Fruit fly (Drosophila melanogaster): ENCODE measurements around the gene roq.

roq gene

dm6 chr3L:16411566-16411965 lies 33.2 kb upstream of the roq start, which contains the start of gene fax:
TSS of gene fax (minus strand) at chr3L:16411828.
- no peak for TF ChIP-seq Eip93F (GFP tag; optimal IDR thresholded peaks at IDR 0.05)
- TF ChIP-seq CG6808 (GFP tag; optimal IDR thresholded peaks at IDR 0.05) = no peak
- no peak for TF ChIP-seq spab (GFP tag; optimal IDR thresholded peaks at IDR 0.05)
- TF ChIP-seq CG4318 (GFP tag; optimal IDR thresholded peaks at IDR 0.05) = no peak
- no peak for TF ChIP-seq pdm3 (GFP tag; optimal IDR thresholded peaks at IDR 0.05)
- no peak for TF ChIP-seq Hr38 (GFP tag; optimal IDR thresholded peaks at IDR 0.05)
- no peak for TF ChIP-seq Hr4 (GFP tag; optimal IDR thresholded peaks at IDR 0.05)
- no peak for TF ChIP-seq vri (GFP tag; optimal IDR thresholded peaks at IDR 0.05)
- TF ChIP-seq CG32006 (GFP tag; optimal IDR thresholded peaks at IDR 0.05) = no peak
- TF ChIP-seq Smox (GFP tag; optimal IDR thresholded peaks at IDR 0.05) = peak; percentile 18
- peak; percentile 9 for TF ChIP-seq CG31627 (GFP tag; optimal IDR thresholded peaks at IDR 0.05)
- peak; percentile 66 for TF ChIP-seq Sox14 (GFP tag; optimal IDR thresholded peaks at IDR 0.05)
- TF ChIP-seq CG10669 (GFP tag; optimal IDR thresholded peaks at IDR 0.05) = no peak
- no peak for TF ChIP-seq CG8632 (GFP tag; optimal IDR thresholded peaks at IDR 0.05)
- peak; percentile 36 for TF ChIP-seq Ets96B (tag; optimal IDR thresholded peaks at IDR 0.05)
- no peak for TF ChIP-seq fkh (GFP tag; optimal IDR thresholded peaks at IDR 0.05)
- TF ChIP-seq Hr39 (GFP tag; optimal IDR thresholded peaks at IDR 0.05) = no peak
- TF ChIP-seq CG6163 (GFP tag; IDR thresholded peaks at IDR 0.05) = peak; percentile 68
- TF ChIP-seq CG15336 (GFP tag; IDR thresholded peaks at IDR 0.05) = peak; percentile 63; the same call in 1 of the 2 replicates
- peak in 1 of 2 experiments; percentile 26 for TF ChIP-seq salr (GFP tag; optimal IDR thresholded peaks at IDR 0.05)
- peak; percentile 88 for TF ChIP-seq CG6854 (GFP tag; optimal IDR thresholded peaks at IDR 0.05)
- no peak for TF ChIP-seq CG9139 (GFP tag; optimal IDR thresholded peaks at IDR 0.05)
- peak; percentile 75 for TF ChIP-seq CG3919 (GFP tag; optimal IDR thresholded peaks at IDR 0.05)
- no peak for TF ChIP-seq Ets21C (GFP tag; optimal IDR thresholded peaks at IDR 0.05)
- no peak for TF ChIP-seq OdsH (GFP tag; optimal IDR thresholded peaks at IDR 0.05)
- TF ChIP-seq Sox102F (GFP tag; optimal IDR thresholded peaks at IDR 0.05) = no peak
- TF ChIP-seq esn (GFP tag; optimal IDR thresholded peaks at IDR 0.05) = peak; percentile 65
- TF ChIP-seq ss (GFP tag; optimal IDR thresholded peaks at IDR 0.05) = no peak
- no peak for TF ChIP-seq CG34406 (GFP tag; optimal IDR thresholded peaks at IDR 0.05)
- TF ChIP-seq CG11902 (GFP tag; optimal IDR thresholded peaks at IDR 0.05) = no peak
- TF ChIP-seq fd59A (GFP tag; optimal IDR thresholded peaks at IDR 0.05) = no peak
- no peak for TF ChIP-seq dac (GFP tag; optimal IDR thresholded peaks at IDR 0.05)
- TF ChIP-seq cyc (GFP tag; optimal IDR thresholded peaks at IDR 0.05) = peak; percentile 7
- TF ChIP-seq Met (GFP tag; optimal IDR thresholded peaks at IDR 0.05) = peak; percentile 42
- peak; percentile 92 for TF ChIP-seq Eip78C (GFP tag)
- TF ChIP-seq svp (GFP tag) = peak; percentile 87
- TF ChIP-seq fd85E (GFP tag; optimal IDR thresholded peaks at IDR 0.05) = peak; percentile 14
- TF ChIP-seq dsx (GFP tag; optimal IDR thresholded peaks at IDR 0.05; ENCODE audit: poor library complexity, severe bottlenecking) = no peak
- no peak for TF ChIP-seq CG6276 (GFP tag; optimal IDR thresholded peaks at IDR 0.05)
- TF ChIP-seq CG11294 (GFP tag; IDR thresholded peaks at IDR 0.05) = no peak
- TF ChIP-seq Lpt (GFP tag; optimal IDR thresholded peaks at IDR 0.05) = no peak
- peak; percentile 49 for TF ChIP-seq topi (GFP tag; optimal IDR thresholded peaks at IDR 0.05)
- TF ChIP-seq CG7368 (GFP tag; optimal IDR thresholded peaks at IDR 0.05) = peak; percentile 43
- peak; percentile 28 for TF ChIP-seq Blimp-1 (GFP tag; optimal IDR thresholded peaks at IDR 0.05)
- TF ChIP-seq CG6792 (GFP tag; optimal IDR thresholded peaks at IDR 0.05) = no peak
- TF ChIP-seq achi (GFP tag; optimal IDR thresholded peaks at IDR 0.05) = peak; percentile 51
- peak; percentile 55; the same call in 2 of the 3 replicates for TF ChIP-seq eg (GFP tag; IDR thresholded peaks at IDR 0.05)
- TF ChIP-seq CG16779 (tag; optimal IDR thresholded peaks at IDR 0.05) = no peak
- TF ChIP-seq net (GFP tag; optimal IDR thresholded peaks at IDR 0.05) = peak; percentile 73
- peak; percentile 43 for TF ChIP-seq CG3032 (tag; optimal IDR thresholded peaks at IDR 0.05)
- TF ChIP-seq Eip75B (GFP tag; optimal IDR thresholded peaks at IDR 0.05) = peak; percentile 63
- TF ChIP-seq acj6 (GFP tag; optimal IDR thresholded peaks at IDR 0.05) = peak; percentile 19
- no peak for TF ChIP-seq CG1621 (tag; optimal IDR thresholded peaks at IDR 0.05)
